Fruit fly (Drosophila melanogaster): ENCODE results near the gene CG42371.

- no peak for TF ChIP-seq cnc (optimal IDR thresholded peaks at IDR 0.05)
- no peak for TF ChIP-seq ovo (GFP tag; optimal IDR thresholded peaks at IDR 0.05)
- no peak for TF ChIP-seq CG1620 (GFP tag; optimal IDR thresholded peaks at IDR 0.05)
- no peak for TF ChIP-seq pad (GFP tag; optimal IDR thresholded peaks at IDR 0.05)
- TF ChIP-seq kay (GFP tag; ENCODE audit: borderline replicate concordance): no peak
- TF ChIP-seq tj (GFP tag; optimal IDR thresholded peaks at IDR 0.05): no peak
- TF ChIP-seq cic (GFP tag; optimal IDR thresholded peaks at IDR 0.05): no peak
- no peak for TF ChIP-seq CG12768 (GFP tag; optimal IDR thresholded peaks at IDR 0.05)
- TF ChIP-seq Crg-1 (GFP tag; optimal IDR thresholded peaks at IDR 0.05): no peak
- TF ChIP-seq CG5204 (GFP tag; optimal IDR thresholded peaks at IDR 0.05): no peak
Measured at dm6 chr2L:2242783-2243182, 25.7 kb upstream of the CG42371 start.

Measured in whole organism, adult.